Fruit fly (Drosophila melanogaster) whole organism, embryonic: ENCODE results near the gene CG16813.

Experiments
- Atf6 ChIP-seq: fragments of 200-800 bp; sonication (Bioruptor generic); IDR thresholded peaks from 2 replicates; pipeline ENCODE4 v1.3.6; 2022; ENCODE audit warnings: missing biosample characterization, missing genetic modification characterization
- Blimp-1 ChIP-seq: fragments of 200-800 bp; sonication (Bioruptor generic); optimal IDR thresholded peaks from 3 replicates; lab custom pipeline; 2018; ENCODE audit warnings: missing biosample characterization, missing genetic modification characterization, mild to moderate bottlenecking, moderate library complexity, missing genetic modification reagents
- BtbVII ChIP-seq: fragments of 200-800 bp; sonication (Bioruptor generic); optimal IDR thresholded peaks from 3 replicates; lab custom pipeline; 2017; ENCODE audit warnings: missing biosample characterization, mild to moderate bottlenecking, missing genetic modification characterization
- CG10979 ChIP-seq: fragments of 200-800 bp; sonication (Bioruptor generic); optimal IDR thresholded peaks from 2 replicates; lab custom pipeline; 2018; ENCODE audit warnings: missing biosample characterization, mild to moderate bottlenecking, missing genetic modification characterization, moderate library complexity
- CG11085 ChIP-seq: fragments of 200-800 bp; sonication (Bioruptor generic); IDR thresholded peaks from 2 replicates; pipeline ENCODE4 v1.3.6; 2022; ENCODE audit warnings: missing biosample characterization, missing genetic modification characterization
- CG11723 ChIP-seq: fragments of 200-800 bp; sonication (Bioruptor generic); optimal IDR thresholded peaks from 2 replicates; lab custom pipeline; 2017; ENCODE audit warnings: missing biosample characterization, mild to moderate bottlenecking, missing genetic modification characterization
- CG12104 ChIP-seq: fragments of 200-800 bp; sonication (Bioruptor generic); optimal IDR thresholded peaks from 3 replicates; lab custom pipeline; 2016; ENCODE audit warnings: missing biosample characterization, missing genetic modification characterization
- CG12155 ChIP-seq: fragments of 200-800 bp; sonication (Bioruptor generic); optimal IDR thresholded peaks from 3 replicates; lab custom pipeline; 2016; ENCODE audit warnings: missing biosample characterization, missing genetic modification characterization
- CG13624 ChIP-seq: fragments of 200-800 bp; sonication (Bioruptor generic); optimal IDR thresholded peaks from 2 replicates; lab custom pipeline; 2016; ENCODE audit warnings: missing biosample characterization, missing genetic modification characterization
- CG14441 ChIP-seq: fragments of 200-800 bp; sonication (Bioruptor generic); IDR thresholded peaks from 2 replicates; pipeline ENCODE4 v1.3.6; 2022; ENCODE audit warnings: missing biosample characterization, missing genetic modification characterization
- CG14965 ChIP-seq: fragments of 200-800 bp; sonication (Bioruptor generic); optimal IDR thresholded peaks from 2 replicates; lab custom pipeline; 2016; ENCODE audit warnings: missing biosample characterization, missing genetic modification characterization, borderline replicate concordance
- CG15073 ChIP-seq: fragments of 200-800 bp; sonication (Bioruptor generic); optimal IDR thresholded peaks from 2 replicates; lab custom pipeline; 2016; ENCODE audit warnings: missing biosample characterization, missing genetic modification characterization
- CG15269 ChIP-seq: fragments of 200-800 bp; sonication (Bioruptor generic); optimal IDR thresholded peaks from 2 replicates; lab custom pipeline; 2018; ENCODE audit warnings: missing biosample characterization, mild to moderate bottlenecking, missing genetic modification characterization, moderate library complexity
- CG16779 ChIP-seq: fragments of 200-800 bp; sonication (Bioruptor generic); IDR thresholded peaks from 2 replicates; pipeline ENCODE4 v1.3.6; 2022; ENCODE audit warnings: missing biosample characterization, missing genetic modification characterization
- CG17328 ChIP-seq: fragments of 200-800 bp; sonication (Bioruptor generic); IDR thresholded peaks from 2 replicates; pipeline ENCODE4 v1.3.6; 2022; ENCODE audit warnings: missing biosample characterization, missing genetic modification characterization
- CG17912 ChIP-seq: fragments of 200-800 bp; sonication (Bioruptor generic); optimal IDR thresholded peaks from 2 replicates; lab custom pipeline; 2018; ENCODE audit warnings: missing biosample characterization, mild to moderate bottlenecking, missing genetic modification characterization
- CG32532 ChIP-seq: fragments of 200-800 bp; sonication (Bioruptor generic); IDR thresholded peaks from 2 replicates; pipeline ENCODE4 v1.3.6; 2022; ENCODE audit warnings: missing biosample characterization, missing genetic modification characterization
- CG3407 ChIP-seq: fragments of 200-800 bp; sonication (Bioruptor generic); optimal IDR thresholded peaks from 2 replicates; lab custom pipeline; 2018; ENCODE audit warnings: missing biosample characterization, mild to moderate bottlenecking, missing genetic modification characterization
- CG4617 ChIP-seq: fragments of 200-800 bp; sonication (Bioruptor generic); optimal IDR thresholded peaks from 3 replicates; lab custom pipeline; 2016; ENCODE audit warnings: missing biosample characterization, missing genetic modification characterization, borderline replicate concordance
- CG7928 ChIP-seq: fragments of 200-800 bp; sonication (Bioruptor generic); optimal IDR thresholded peaks from 2 replicates; lab custom pipeline; 2017; ENCODE audit warnings: missing biosample characterization, mild to moderate bottlenecking, missing genetic modification characterization
- CG8281 ChIP-seq: fragments of 200-800 bp; sonication (Bioruptor generic); optimal IDR thresholded peaks from 2 replicates; lab custom pipeline; 2018; ENCODE audit warnings: missing biosample characterization, mild to moderate bottlenecking, missing genetic modification characterization, moderate library complexity
- CG9215 ChIP-seq: fragments of 200-800 bp; sonication (Bioruptor generic); IDR thresholded peaks from 2 replicates; pipeline ENCODE4 v1.3.6; 2022; ENCODE audit warnings: missing biosample characterization, missing genetic modification characterization
- CG9727 ChIP-seq: fragments of 200-800 bp; sonication (Bioruptor generic); optimal IDR thresholded peaks from 3 replicates; lab custom pipeline; 2017; ENCODE audit warnings: missing biosample characterization, mild to moderate bottlenecking, missing genetic modification characterization
- Dp ChIP-seq: fragments of 200-800 bp; sonication (Bioruptor generic); optimal IDR thresholded peaks from 2 replicates; lab custom pipeline; 2018; ENCODE audit warnings: missing biosample characterization, mild to moderate bottlenecking, missing genetic modification characterization, moderate library complexity
- Eip74EF ChIP-seq, 2 experiments: fragments of 200-800 bp in 1 of 2; fragments of >200 bp in 1 of 2; sonication (Bioruptor generic) in 1 of 2; optimal IDR thresholded peaks; 2 replicates each; lab custom pipeline; 2017 to 2019; ENCODE audit warnings: missing biosample characterization in 2 of 2, missing genetic modification characterization in 2 of 2, mild to moderate bottlenecking in 1 of 2, moderate library complexity in 1 of 2
- Lhr ChIP-seq: fragments of 200-800 bp; sonication (Bioruptor generic); optimal IDR thresholded peaks from 3 replicates; lab custom pipeline; 2017; ENCODE audit warnings: mild to moderate bottlenecking, missing biosample characterization, missing genetic modification reagents, missing genetic modification characterization
- Myb ChIP-seq: fragments of 200-800 bp; sonication (Bioruptor generic); optimal IDR thresholded peaks from 2 replicates; lab custom pipeline; 2016; ENCODE audit warnings: missing biosample characterization, missing genetic modification characterization
- Pdp1 ChIP-seq, 2 experiments: fragments of 200-800 bp; sonication (Bioruptor generic); optimal IDR thresholded peaks; 3 replicates each; lab custom pipeline; 2016; ENCODE audit warnings: missing biosample characterization in 2 of 2, missing genetic modification characterization in 2 of 2, mild to moderate bottlenecking in 1 of 2, moderate library complexity in 1 of 2
- Poxn ChIP-seq: fragments of 200-800 bp; sonication (Bioruptor generic); IDR thresholded peaks from 2 replicates; pipeline ENCODE4 v1.3.6; 2022; ENCODE audit warnings: missing biosample characterization, missing genetic modification characterization
- ab ChIP-seq: fragments of 200-800 bp; sonication (Bioruptor generic); optimal IDR thresholded peaks from 2 replicates; lab custom pipeline; 2016; ENCODE audit warnings: missing biosample characterization, missing genetic modification characterization
- abd-A ChIP-seq: fragments of 200-800 bp; sonication (Bioruptor generic); optimal IDR thresholded peaks from 3 replicates; lab custom pipeline; 2019; ENCODE audit warnings: missing biosample characterization, mild to moderate bottlenecking, missing genetic modification characterization, moderate library complexity
- cad ChIP-seq: fragments of >200 bp; optimal IDR thresholded peaks from 2 replicates; lab custom pipeline; 2017; ENCODE audit warnings: missing biosample characterization, missing genetic modification characterization
- en ChIP-seq: fragments of 200-800 bp; sonication (Bioruptor generic); optimal IDR thresholded peaks from 2 replicates; lab custom pipeline; 2016; ENCODE audit warnings: missing biosample characterization, missing genetic modification characterization
- fru ChIP-seq: fragments of >200 bp; optimal IDR thresholded peaks from 2 replicates; lab custom pipeline; 2017
- ftz-f1 ChIP-seq: fragments of 200-800 bp; sonication (Bioruptor generic); optimal IDR thresholded peaks from 2 replicates; lab custom pipeline; 2016; ENCODE audit warnings: missing biosample characterization, missing genetic modification characterization
- gem ChIP-seq: fragments of 200-800 bp; sonication (Bioruptor generic); optimal IDR thresholded peaks from 2 replicates; lab custom pipeline; 2019; ENCODE audit warnings: missing biosample characterization, mild to moderate bottlenecking, missing genetic modification characterization, moderate library complexity
- grau ChIP-seq: fragments of 200-800 bp; optimal IDR thresholded peaks from 3 replicates; lab custom pipeline; 2019; ENCODE audit warnings: missing biosample characterization, mild to moderate bottlenecking, missing genetic modification characterization, moderate library complexity
- hth ChIP-seq: fragments of >200 bp; optimal IDR thresholded peaks from 2 replicates; lab custom pipeline; 2017; ENCODE audit warnings: inconsistent platforms
- knrl ChIP-seq: fragments of 200-800 bp; sonication (Bioruptor generic); IDR thresholded peaks from 3 replicates; pipeline ENCODE4 v1.3.6; 2022; ENCODE audit warnings: missing biosample characterization, missing genetic modification characterization; ENCODE audit not compliant: partially characterized antibody
- nau ChIP-seq: fragments of 200-800 bp; sonication (Bioruptor generic); optimal IDR thresholded peaks from 3 replicates; lab custom pipeline; 2017; ENCODE audit warnings: missing biosample characterization, mild to moderate bottlenecking, missing genetic modification characterization, missing genetic modification reagents
- pfk ChIP-seq: fragments of 200-800 bp; sonication (Bioruptor generic); optimal IDR thresholded peaks from 2 replicates; lab custom pipeline; 2018; ENCODE audit warnings: missing biosample characterization, mild to moderate bottlenecking, missing genetic modification characterization, moderate library complexity
- pho ChIP-seq: fragments of 200-800 bp; sonication (Bioruptor generic); optimal IDR thresholded peaks from 2 replicates; lab custom pipeline; 2016; ENCODE audit warnings: missing biosample characterization, missing genetic modification characterization
- pros ChIP-seq: fragments of 200-800 bp; sonication (Bioruptor generic); optimal IDR thresholded peaks from 3 replicates; lab custom pipeline; 2019; ENCODE audit warnings: missing biosample characterization, mild to moderate bottlenecking, missing genetic modification characterization, moderate library complexity
- psq ChIP-seq: fragments of 200-800 bp; sonication (Bioruptor generic); optimal IDR thresholded peaks from 2 replicates; lab custom pipeline; 2017; ENCODE audit warnings: missing biosample characterization, missing genetic modification characterization
- run ChIP-seq: fragments of 200-800 bp; sonication (Bioruptor generic); optimal IDR thresholded peaks from 3 replicates; lab custom pipeline; 2018; ENCODE audit warnings: missing biosample characterization, mild to moderate bottlenecking, missing genetic modification characterization
- salm ChIP-seq: fragments of 200-800 bp; sonication (Bioruptor generic); optimal IDR thresholded peaks from 2 replicates; lab custom pipeline; 2018; ENCODE audit warnings: missing biosample characterization, mild to moderate bottlenecking, missing genetic modification characterization
- schlank ChIP-seq: fragments of 200-800 bp; sonication (Bioruptor generic); optimal IDR thresholded peaks from 2 replicates; lab custom pipeline; 2018; ENCODE audit warnings: missing biosample characterization, mild to moderate bottlenecking, missing genetic modification characterization
- slou ChIP-seq: fragments of 200-800 bp; sonication (Bioruptor generic); optimal IDR thresholded peaks from 3 replicates; lab custom pipeline; 2016; ENCODE audit warnings: missing biosample characterization, missing genetic modification characterization
- tio ChIP-seq: fragments of 200-800 bp; sonication (Bioruptor generic); optimal IDR thresholded peaks from 2 replicates; lab custom pipeline; 2017; ENCODE audit warnings: missing biosample characterization, missing genetic modification characterization, inconsistent platforms
- tna ChIP-seq: fragments of 200-800 bp; sonication (Bioruptor generic); IDR thresholded peaks from 2 replicates; pipeline ENCODE4 v1.3.6; 2022; ENCODE audit warnings: missing biosample characterization, missing genetic modification characterization; ENCODE audit not compliant: partially characterized antibody
- z ChIP-seq: fragments of 200-800 bp; sonication (Bioruptor generic); IDR thresholded peaks from 3 replicates; pipeline ENCODE4 v1.3.6; 2022; ENCODE audit warnings: missing biosample characterization, missing genetic modification characterization

Gene CG16813

DNA sequence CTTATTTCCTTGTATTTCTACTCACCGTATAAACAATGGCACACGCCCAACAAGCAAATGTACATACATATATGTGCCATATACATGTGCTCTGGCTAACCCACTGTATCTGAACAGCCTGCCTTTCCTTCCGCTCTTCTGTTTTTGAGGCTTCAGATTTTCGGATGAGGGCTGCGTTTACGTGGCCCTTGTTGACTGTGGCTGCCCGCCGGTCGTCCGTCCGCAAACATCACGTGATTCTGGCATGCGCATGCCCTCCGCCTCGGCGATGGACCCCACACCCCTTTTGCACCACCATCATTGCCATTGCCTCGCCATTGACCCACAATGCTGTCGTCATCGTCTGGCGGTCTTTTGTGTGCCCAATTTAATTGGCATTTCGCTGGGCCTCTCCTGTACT lies 22.1 kb upstream of the CG16813 start (continued):
- TF ChIP-seq CG8281 (no peak), CG3407 (GFP tag; lab: Kevin White, UChicago) (peak; percentile 7), cad (GFP tag; lab: Kevin White, UChicago) (no peak), fru (lab: Kevin White, UChicago) (no peak), run (peak; percentile 21), CG11723 (GFP tag; lab: Kevin White, UChicago) (peak; percentile 30), CG32532 (peak; percentile 43; the same call in 1 of the 2 replicates), ab (GFP tag; lab: Kevin White, UChicago) (no peak), Poxn (GFP tag; lab: Robert Waterston, UW) (no peak), CG12155 (GFP tag; lab: Kevin White, UChicago) (no peak), psq (GFP tag; lab: Kevin White, UChicago) (no peak), CG14441 (0 out of 2 replicates have a peak, but pooled peaks have one; percentile 3), salm (tag; lab: Kevin White, UChicago) (no peak), CG7928 (GFP tag; lab: Kevin White, UChicago) (no peak), CG4617 (GFP tag; lab: Kevin White, UChicago) (no peak), tna (no peak), CG9215 (GFP tag; lab: Robert Waterston, UW) (no peak), Pdp1 (GFP tag; optimal IDR thresholded peaks at IDR 0.05; lab: Kevin White, UChicago) (peak in 1 of 2 experiments; percentile 46), CG17912 (GFP tag; lab: Kevin White, UChicago) (peak; percentile 41), CG13624 (GFP tag; lab: Kevin White, UChicago) (peak; percentile 23), Eip74EF (GFP tag; optimal IDR thresholded peaks at IDR 0.05; lab: Kevin White, UChicago) (peak in 1 of 2 experiments; percentile 61), pho (GFP tag; lab: Kevin White, UChicago) (peak; percentile 64), nau (GFP tag; lab: Kevin White, UChicago) (no peak), grau (tag; lab: Kevin White, UChicago) (no peak), slou (GFP tag; lab: Kevin White, UChicago) (no peak), CG10979 (tag; lab: Kevin White, UChicago) (no peak), Lhr (GFP tag; lab: Kevin White, UChicago) (no peak), z (GFP tag; lab: Robert Waterston, UW) (no peak), CG12104 (no peak), CG9727 (GFP tag; lab: Kevin White, UChicago) (peak; percentile 70), CG16779 (GFP tag; lab: Robert Waterston, UW) (no peak), Blimp-1 (no peak), hth (lab: Kevin White, UChicago) (no peak), schlank (tag; lab: Kevin White, UChicago) (no peak), CG14965 (no peak), CG11085 (no peak), tio (no peak), abd-A (tag; lab: Kevin White, UChicago) (peak; percentile 64), pfk (GFP tag; lab: Kevin White, UChicago) (peak; percentile 56), gem (tag; lab: Kevin White, UChicago) (no peak), CG15269 (tag; lab: Kevin White, UChicago) (no peak), knrl (GFP tag; lab: Robert Waterston, UW) (no peak), pros (GFP tag; lab: Kevin White, UChicago) (peak; percentile 45), Myb (GFP tag; lab: Kevin White, UChicago) (no peak), BtbVII (GFP tag; lab: Kevin White, UChicago) (no peak), CG15073 (no peak), Dp (no peak), Atf6 (GFP tag; lab: Robert Waterston, UW) (peak; percentile 45; the same call in 1 of the 2 replicates), CG17328 (peak; percentile 52; the same call in 1 of the 2 replicates), en (GFP tag; lab: Kevin White, UChicago) (no peak), ftz-f1 (GFP tag; lab: Kevin White, UChicago) (peak; percentile 95)
